Fruit fly (Drosophila melanogaster): ENCODE data around the gene thoc7.

thoc7 gene

dm6 chr3L:247482-248225 is 35.2 kb upstream of the thoc7 start, which contains the start of gene mthl14:
mthl14 (plus strand) TSS chr3L:247491.
- TF ChIP-seq Abd-B (GFP tag; optimal IDR thresholded peaks at IDR 0.05) (no peak), CG32264 (GFP tag; optimal IDR thresholded peaks at IDR 0.05) (no peak)

dm6 chr3L:246644-247199 is 34.2 kb upstream of the thoc7 start:
- TF ChIP-seq Dif (GFP tag; optimal IDR thresholded peaks at IDR 0.05; ENCODE audit: partially characterized antibody) (peak; percentile 68), Vsx2 (GFP tag; optimal IDR thresholded peaks at IDR 0.05; ENCODE audit: partially characterized antibody) (peak; percentile 63), Hnf4 (GFP tag; optimal IDR thresholded peaks at IDR 0.05) (peak; percentile 39), Sp1 (GFP tag; optimal IDR thresholded peaks at IDR 0.05) (no peak), Dfd (GFP tag; optimal IDR thresholded peaks at IDR 0.05) (no peak), Hr83 (GFP tag; optimal IDR thresholded peaks at IDR 0.05; ENCODE audit: poor library complexity, severe bottlenecking) (peak; percentile 57), HLH106 (tag; optimal IDR thresholded peaks at IDR 0.05) (no peak), foxo (GFP tag; optimal IDR thresholded peaks at IDR 0.05) (no peak), Mio (GFP tag; optimal IDR thresholded peaks at IDR 0.05) (no peak), usp (GFP tag; optimal IDR thresholded peaks at IDR 0.05) (no peak), CG32264 (GFP tag; optimal IDR thresholded peaks at IDR 0.05) (peak; percentile 9), pan (optimal IDR thresholded peaks at IDR 0.05) (no peak), CG9705 (GFP tag; optimal IDR thresholded peaks at IDR 0.05) (peak; percentile 30), jim (GFP tag; optimal IDR thresholded peaks at IDR 0.05) (no peak), GATAd (GFP tag; optimal IDR thresholded peaks at IDR 0.05) (no peak), woc (GFP tag; optimal IDR thresholded peaks at IDR 0.05) (no peak), psq (GFP tag; optimal IDR thresholded peaks at IDR 0.05) (peak; percentile 12), dl (GFP tag; optimal IDR thresholded peaks at IDR 0.05; ENCODE audit: insufficient read depth in 1 of 2, partially characterized antibody in 2 of 2) (no peak), brk (GFP tag; optimal IDR thresholded peaks at IDR 0.05) (no peak), Rel (GFP tag; optimal IDR thresholded peaks at IDR 0.05) (no peak), Rel (tag; optimal IDR thresholded peaks at IDR 0.05) (no peak), tai (GFP tag; optimal IDR thresholded peaks at IDR 0.05) (peak; percentile 42), h (GFP tag; optimal IDR thresholded peaks at IDR 0.05) (no peak), dmrt93B (GFP tag; optimal IDR thresholded peaks at IDR 0.05) (no peak), Jra (GFP tag; optimal IDR thresholded peaks at IDR 0.05) (no peak), CrebA (GFP tag; optimal IDR thresholded peaks at IDR 0.05; ENCODE audit: borderline replicate concordance) (no peak), lola (GFP tag; optimal IDR thresholded peaks at IDR 0.05) (no peak), OdsH (GFP tag; optimal IDR thresholded peaks at IDR 0.05) (peak; percentile 27), Myc (optimal IDR thresholded peaks at IDR 0.05) (no peak), br (GFP tag; optimal IDR thresholded peaks at IDR 0.05) (no peak), sv (GFP tag; optimal IDR thresholded peaks at IDR 0.05) (peak; percentile 20), sage (GFP tag; optimal IDR thresholded peaks at IDR 0.05) (no peak), dsf (GFP tag; optimal IDR thresholded peaks at IDR 0.05; ENCODE audit: borderline replicate concordance) (no peak), fru (GFP tag; optimal IDR thresholded peaks at IDR 0.05) (no peak), ey (GFP tag; optimal IDR thresholded peaks at IDR 0.05) (peak; percentile 11), Abd-B (GFP tag; optimal IDR thresholded peaks at IDR 0.05) (no peak), rgr (GFP tag; optimal IDR thresholded peaks at IDR 0.05) (no peak), N (GFP tag; optimal IDR thresholded peaks at IDR 0.05) (no peak), Hr78 (GFP tag; optimal IDR thresholded peaks at IDR 0.05) (no peak)

dm6 chr3L:234337-234736 is 21.9 kb upstream of the thoc7 start:
- TF ChIP-seq Myc (optimal IDR thresholded peaks at IDR 0.05) (no peak), fru (GFP tag; optimal IDR thresholded peaks at IDR 0.05) (no peak), usp (GFP tag; optimal IDR thresholded peaks at IDR 0.05) (no peak), brk (GFP tag; optimal IDR thresholded peaks at IDR 0.05) (no peak), Dif (GFP tag; optimal IDR thresholded peaks at IDR 0.05; ENCODE audit: partially characterized antibody) (no peak), dmrt93B (GFP tag; optimal IDR thresholded peaks at IDR 0.05) (no peak), CrebA (GFP tag; optimal IDR thresholded peaks at IDR 0.05; ENCODE audit: borderline replicate concordance) (no peak)

Data from whole organism, wandering third instar larva.